Worm (Caenorhabditis elegans): ENCODE measurements around the gene F22F4.5.

The F22F4.5 gene

DNA sequence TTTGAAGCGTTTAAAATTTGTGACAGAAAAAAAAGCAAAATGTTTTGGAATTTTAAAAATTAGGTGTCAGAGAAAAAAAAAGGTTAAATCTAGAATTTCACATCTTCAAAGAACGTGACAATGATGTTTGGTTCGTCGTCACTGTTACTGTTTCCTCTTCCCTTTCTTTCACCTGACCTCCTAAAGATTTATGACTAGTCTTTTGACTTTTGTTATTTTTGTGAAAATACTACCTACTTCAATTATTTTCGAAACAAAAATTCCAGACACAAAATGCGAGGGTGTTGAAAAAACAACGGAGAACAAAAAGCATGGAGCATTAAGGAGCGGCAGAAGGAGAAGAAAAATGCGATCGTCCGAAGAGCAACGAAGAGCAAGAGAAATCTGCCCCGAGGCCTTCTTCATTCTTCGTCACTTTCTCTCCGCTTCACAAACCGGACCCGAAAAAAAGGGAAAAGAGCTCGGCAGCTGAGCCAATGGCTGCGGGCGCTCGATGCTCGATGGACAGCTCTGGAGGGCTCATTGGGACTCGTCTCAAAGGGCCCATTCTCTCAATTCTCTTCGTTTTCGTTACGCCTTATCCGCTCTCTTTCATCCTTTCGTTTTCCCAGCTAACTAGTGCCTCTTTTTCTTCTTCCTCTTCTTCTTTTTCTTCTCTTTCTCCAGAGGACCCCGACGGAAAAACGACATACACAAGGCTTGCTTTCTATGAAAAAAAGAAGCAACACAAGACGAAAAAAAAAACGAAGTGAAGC is 16.3 kb downstream of the F22F4.5 start (continued):
- TF ChIP-seq efl-1 (optimal IDR thresholded peaks at IDR 0.05), result no peak
- peak in 1 of 2 experiments; percentile 56 for TF ChIP-seq efl-1 (GFP tag; optimal IDR thresholded peaks at IDR 0.05 in 1 of 2)
- no peak for TF ChIP-seq zag-1 (tag; optimal IDR thresholded peaks at IDR 0.05)
- no peak for TF ChIP-seq efl-3 (GFP tag; optimal IDR thresholded peaks at IDR 0.05)
- no peak for TF ChIP-seq Y116A8C.19 (tag; optimal IDR thresholded peaks at IDR 0.05; ENCODE audit: borderline replicate concordance)
- TF ChIP-seq elt-2 (tag; optimal IDR thresholded peaks at IDR 0.05), result no peak
- TF ChIP-seq pqm-1 (tag; optimal IDR thresholded peaks at IDR 0.05), result no peak
- TF ChIP-seq ets-5 (GFP tag; IDR thresholded peaks at IDR 0.05), result no peak
- TF ChIP-seq ceh-63 (GFP tag; optimal IDR thresholded peaks at IDR 0.05), result no peak
- peak; percentile 34 for TF ChIP-seq isw-1 (GFP tag; IDR thresholded peaks at IDR 0.05)
- TF ChIP-seq nhr-11 (tag; optimal IDR thresholded peaks at IDR 0.05), result no peak
- TF ChIP-seq sup-37 (GFP tag; optimal IDR thresholded peaks at IDR 0.05), result no peak
- no peak for TF ChIP-seq lir-3 (tag; optimal IDR thresholded peaks at IDR 0.05; ENCODE audit: poor library complexity)
- no peak for TF ChIP-seq sox-4 (tag; optimal IDR thresholded peaks at IDR 0.05)
- TF ChIP-seq mep-1 (tag; optimal IDR thresholded peaks at IDR 0.05), result no peak
- no peak for TF ChIP-seq egl-27 (tag; optimal IDR thresholded peaks at IDR 0.05)
- TF ChIP-seq alr-1 (tag; optimal IDR thresholded peaks at IDR 0.05; ENCODE audit: borderline replicate concordance), result no peak
- TF ChIP-seq nhr-20 (tag; optimal IDR thresholded peaks at IDR 0.05), result no peak
- peak; percentile 5 to 43 for TF ChIP-seq lsy-2 (tag; optimal IDR thresholded peaks at IDR 0.05)
- no peak for TF ChIP-seq unc-130 (tag; optimal IDR thresholded peaks at IDR 0.05)
- no peak for TF ChIP-seq lin-39 (tag; optimal IDR thresholded peaks at IDR 0.05)
- TF ChIP-seq blmp-1 (tag; optimal IDR thresholded peaks at IDR 0.05), result no peak
- no peak for TF ChIP-seq hlh-4 (tag; optimal IDR thresholded peaks at IDR 0.05)
- TF ChIP-seq tbx-2 (tag; optimal IDR thresholded peaks at IDR 0.05), result peak; percentile 36
- no peak for TF ChIP-seq elt-3 (tag; optimal IDR thresholded peaks at IDR 0.05)
- peak in 1 of 2 experiments; percentile 3 for TF ChIP-seq lin-35 (GFP tag; optimal IDR thresholded peaks at IDR 0.05)
- TF ChIP-seq fkh-4 (tag; optimal IDR thresholded peaks at IDR 0.05; ENCODE audit: borderline replicate concordance), result no peak
- TF ChIP-seq xbp-1 (tag; optimal IDR thresholded peaks at IDR 0.05), result peak; percentile 22
- TF ChIP-seq hpl-2 (GFP tag; optimal IDR thresholded peaks at IDR 0.05), result no peak
- TF ChIP-seq vab-15 (tag; optimal IDR thresholded peaks at IDR 0.05), result no peak
- no peak for TF ChIP-seq nhr-76 (tag; optimal IDR thresholded peaks at IDR 0.05)
- TF ChIP-seq pax-3 (tag; optimal IDR thresholded peaks at IDR 0.05), result no peak
- TF ChIP-seq jun-1 (tag; optimal IDR thresholded peaks at IDR 0.05), result no peak
- peak; percentile 38 for TF ChIP-seq rnt-1 (tag; optimal IDR thresholded peaks at IDR 0.05)
- TF ChIP-seq ztf-11 (tag; optimal IDR thresholded peaks at IDR 0.05), result no peak
- TF ChIP-seq mdl-1 (tag; optimal IDR thresholded peaks at IDR 0.05), result no peak
- TF ChIP-seq ceh-82 (tag; optimal IDR thresholded peaks at IDR 0.05), result peak in 1 of 3 experiments; percentile 44
- TF ChIP-seq hlh-17 (GFP tag; optimal IDR thresholded peaks at IDR 0.05; ENCODE audit: borderline replicate concordance), result no peak
- no peak for TF ChIP-seq C16A3.4 (tag; optimal IDR thresholded peaks at IDR 0.05)
- no peak for TF ChIP-seq zip-4 (GFP tag; optimal IDR thresholded peaks at IDR 0.05)
- no peak for TF ChIP-seq unc-62 (GFP tag; optimal IDR thresholded peaks at IDR 0.05)
- no peak for TF ChIP-seq aly-2 (tag; optimal IDR thresholded peaks at IDR 0.05)
- TF ChIP-seq fkh-10 (GFP tag; optimal IDR thresholded peaks at IDR 0.05), result peak; percentile 63
- TF ChIP-seq unc-30 (tag; optimal IDR thresholded peaks at IDR 0.05), result no peak
